Worm (Caenorhabditis elegans) whole organism, L2 larva: ENCODE results near the gene erfa-1.

Experiments
- C34F6.9 ChIP-seq: fragments of 150-350 bp; optimal IDR thresholded peaks from 2 replicates; lab custom pipeline; 2014; ENCODE audit warnings: missing biosample characterization, missing genetic modification characterization
- F13H6.1 ChIP-seq: sonication (generic microtip); optimal IDR thresholded peaks from 2 replicates; lab custom pipeline; 2016; ENCODE audit warnings: missing genetic modification characterization, missing compliant biosample characterization
- aly-2 ChIP-seq: fragments of 150-350 bp; optimal IDR thresholded peaks from 2 replicates; lab custom pipeline; 2014; ENCODE audit warnings: missing biosample characterization, missing genetic modification characterization
- ama-1 ChIP-seq: fragments of 150-350 bp; optimal IDR thresholded peaks from 2 replicates; lab custom pipeline; 2018; ENCODE audit warnings: inconsistent platforms
- ceh-16 ChIP-seq: fragments of 150-350 bp; optimal IDR thresholded peaks from 2 replicates; lab custom pipeline; 2014; ENCODE audit warnings: missing biosample characterization, missing genetic modification characterization
- ceh-82 ChIP-seq: fragments of 150-350 bp; optimal IDR thresholded peaks from 2 replicates; lab custom pipeline; 2014; ENCODE audit warnings: missing biosample characterization, missing genetic modification characterization
- crh-2 ChIP-seq: sonication (generic microtip); optimal IDR thresholded peaks from 2 replicates; lab custom pipeline; 2017; ENCODE audit warnings: missing biosample characterization, missing genetic modification characterization
- dmd-4 ChIP-seq: sonication (generic microtip); optimal IDR thresholded peaks from 2 replicates; lab custom pipeline; 2017; ENCODE audit warnings: missing biosample characterization, missing genetic modification characterization
- egl-27 ChIP-seq: sonication (generic microtip); optimal IDR thresholded peaks from 3 replicates; lab custom pipeline; 2017; ENCODE audit warnings: missing biosample characterization, missing genetic modification reagents, missing genetic modification characterization
- elt-1 ChIP-seq: fragments of 150-350 bp; optimal IDR thresholded peaks from 2 replicates; lab custom pipeline; 2014; ENCODE audit warnings: missing biosample characterization, missing genetic modification characterization
- elt-3 ChIP-seq: sonication (generic microtip); optimal IDR thresholded peaks from 2 replicates; lab custom pipeline; 2017; ENCODE audit warnings: missing biosample characterization, missing genetic modification characterization
- fos-1 ChIP-seq: fragments of 150-350 bp; optimal IDR thresholded peaks from 2 replicates; lab custom pipeline; 2014; ENCODE audit warnings: missing biosample characterization, missing genetic modification characterization
- gmeb-1 ChIP-seq: fragments of 150-350 bp; optimal IDR thresholded peaks from 2 replicates; lab custom pipeline; 2014; ENCODE audit warnings: missing biosample characterization, missing genetic modification characterization
- lin-11 ChIP-seq: fragments of 150-350 bp; sonication (generic microtip); optimal IDR thresholded peaks from 2 replicates; lab custom pipeline; 2014; ENCODE audit warnings: missing biosample characterization, missing genetic modification characterization, inconsistent platforms, mixed read lengths
- lin-13 ChIP-seq: fragments of 150-350 bp; optimal IDR thresholded peaks from 2 replicates; lab custom pipeline; 2014; ENCODE audit warnings: missing biosample characterization, missing genetic modification reagents, missing genetic modification characterization
- lsy-2 ChIP-seq, 2 experiments: fragments of 150-350 bp in 1 of 2; sonication (generic microtip) in 1 of 2; optimal IDR thresholded peaks; 2 replicates each; lab custom pipeline; 2014 to 2017; ENCODE audit warnings: missing biosample characterization in 2 of 2, missing genetic modification characterization in 2 of 2
- mab-5 ChIP-seq: fragments of 150-350 bp; optimal IDR thresholded peaks from 2 replicates; lab custom pipeline; 2014; ENCODE audit warnings: missing biosample characterization, missing genetic modification characterization
- mbf-1 ChIP-seq: sonication (generic microtip); optimal IDR thresholded peaks from 2 replicates; lab custom pipeline; 2017; ENCODE audit warnings: missing biosample characterization, missing genetic modification characterization
- mdl-1 ChIP-seq, 2 experiments: fragments of 150-350 bp in 1 of 2; sonication (generic microtip) in 1 of 2; optimal IDR thresholded peaks; 2 replicates each; lab custom pipeline; 2017; ENCODE audit warnings: missing biosample characterization in 2 of 2, missing genetic modification characterization in 2 of 2
- nhr-10 ChIP-seq: sonication (generic microtip); optimal IDR thresholded peaks from 2 replicates; lab custom pipeline; 2017; ENCODE audit warnings: missing biosample characterization, missing genetic modification characterization
- nhr-11 ChIP-seq: fragments of 150-350 bp; optimal IDR thresholded peaks from 2 replicates; lab custom pipeline; 2014; ENCODE audit warnings: missing biosample characterization, missing genetic modification characterization
- nhr-12 ChIP-seq: fragments of 150-350 bp; optimal IDR thresholded peaks from 2 replicates; lab custom pipeline; 2014; ENCODE audit warnings: missing biosample characterization, missing genetic modification characterization
- nhr-129 ChIP-seq: fragments of 150-350 bp; optimal IDR thresholded peaks from 2 replicates; lab custom pipeline; 2014; ENCODE audit warnings: missing biosample characterization, missing genetic modification characterization
- nhr-21 ChIP-seq: fragments of 150-350 bp; optimal IDR thresholded peaks from 2 replicates; lab custom pipeline; 2014; ENCODE audit warnings: missing biosample characterization, missing genetic modification characterization
- nhr-237 ChIP-seq: fragments of 150-350 bp; optimal IDR thresholded peaks from 2 replicates; lab custom pipeline; 2014; ENCODE audit warnings: missing biosample characterization, missing genetic modification characterization
- nhr-25 ChIP-seq: fragments of 150-350 bp; sonication (generic microtip); optimal IDR thresholded peaks from 3 replicates; lab custom pipeline; 2014; ENCODE audit warnings: missing biosample characterization, missing genetic modification characterization
- nhr-6 ChIP-seq: fragments of 150-350 bp; optimal IDR thresholded peaks from 2 replicates; lab custom pipeline; 2014; ENCODE audit warnings: missing biosample characterization, missing genetic modification characterization
- sem-4 ChIP-seq: fragments of 150-350 bp; optimal IDR thresholded peaks from 2 replicates; lab custom pipeline; 2014; ENCODE audit warnings: missing biosample characterization, missing genetic modification reagents, missing genetic modification characterization
- sma-9 ChIP-seq, 2 experiments: fragments of 150-350 bp in 1 of 2; sonication (generic microtip) in 1 of 2; optimal IDR thresholded peaks; 2 replicates each; lab custom pipeline; 2014 to 2016; ENCODE audit warnings: missing genetic modification characterization in 2 of 2, mild to moderate bottlenecking in 1 of 2, missing biosample characterization in 1 of 2, missing compliant biosample characterization in 1 of 2, missing genetic modification reagents in 1 of 2, moderate library complexity in 1 of 2
- snpc-4 ChIP-seq: fragments of 150-350 bp; optimal IDR thresholded peaks from 2 replicates; lab custom pipeline; 2014; ENCODE audit warnings: missing biosample characterization, missing genetic modification characterization
- unc-39 ChIP-seq: fragments of 150-350 bp; optimal IDR thresholded peaks from 2 replicates; lab custom pipeline; 2014; ENCODE audit warnings: missing biosample characterization, missing genetic modification characterization
- unc-55 ChIP-seq: fragments of 150-350 bp; sonication (generic microtip); optimal IDR thresholded peaks from 3 replicates; lab custom pipeline; 2014; ENCODE audit warnings: missing biosample characterization, missing genetic modification reagents, missing genetic modification characterization
- unc-62 ChIP-seq: fragments of 150-350 bp; optimal IDR thresholded peaks from 2 replicates; lab custom pipeline; 2014; ENCODE audit warnings: missing biosample characterization, missing genetic modification reagents, missing genetic modification characterization
- zag-1 ChIP-seq: fragments of 150-350 bp; optimal IDR thresholded peaks from 2 replicates; lab custom pipeline; 2014; ENCODE audit warnings: missing biosample characterization, missing genetic modification characterization
- ztf-4 ChIP-seq: fragments of 150-350 bp; optimal IDR thresholded peaks from 2 replicates; lab custom pipeline; 2014; ENCODE audit warnings: missing biosample characterization, missing genetic modification characterization

erfa-1 gene

DNA sequence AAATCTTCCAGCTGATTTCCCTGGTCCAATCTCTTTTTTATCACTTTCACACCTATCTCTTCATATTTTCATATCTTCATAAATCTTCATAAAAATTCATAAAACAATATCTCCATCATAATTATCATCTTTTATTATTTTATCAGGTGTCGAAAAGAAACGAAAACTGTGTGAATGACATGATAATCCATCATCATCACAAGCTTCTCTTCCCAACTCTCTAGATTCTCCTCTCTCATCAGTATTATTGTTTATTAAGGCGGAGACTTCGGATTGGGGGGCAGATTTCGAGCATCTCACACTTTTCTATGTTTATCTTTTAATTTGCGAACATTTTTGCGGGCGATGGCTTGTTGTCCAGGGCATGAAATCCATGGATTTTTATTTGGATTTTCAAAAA is 30.3 kb downstream of the erfa-1 start:
- TF ChIP-seq nhr-11 (tag; lab: Kevin White, UChicago) (no peak), unc-62 (GFP tag; lab: Kevin White, UChicago) (no peak), nhr-237 (tag; lab: Kevin White, UChicago) (no peak), elt-3 (tag; lab: Kevin White, UChicago) (no peak), ztf-4 (tag; lab: Kevin White, UChicago) (no peak), fos-1 (tag; lab: Kevin White, UChicago) (no peak), zag-1 (no peak), elt-1 (tag; lab: Kevin White, UChicago) (no peak), nhr-10 (tag; lab: Kevin White, UChicago) (no peak), mdl-1 (tag; optimal IDR thresholded peaks at IDR 0.05; lab: Kevin White, UChicago) (no peak), mbf-1 (tag; lab: Kevin White, UChicago) (no peak), dmd-4 (tag; lab: Kevin White, UChicago) (no peak), unc-55 (GFP tag; lab: Kevin White, UChicago) (no peak), unc-39 (no peak)
- TF ChIP-seq, all 48 proteins: peak for 0

DNA sequence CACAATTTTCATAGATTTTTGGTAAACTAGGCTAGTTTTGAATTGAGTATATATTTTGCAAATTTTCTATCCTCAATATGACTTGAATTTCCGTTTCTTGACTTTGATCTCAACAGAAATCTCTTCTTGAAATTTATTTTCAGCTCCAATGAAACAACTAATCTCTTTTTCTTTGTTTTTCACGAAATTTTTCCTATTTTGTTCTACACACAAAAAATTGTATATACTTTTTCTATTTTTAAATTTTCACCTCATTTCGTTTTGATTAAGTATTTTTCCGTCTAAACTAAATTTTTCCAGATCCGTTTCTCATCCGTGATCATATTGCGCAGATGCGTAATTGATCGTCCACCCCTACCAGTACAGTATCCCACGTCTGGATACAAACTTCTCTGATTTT is 30.8 kb downstream of the erfa-1 start, which contains the start of gene unc-83:
Gene unc-83 (plus strand): TSS at position 301 of the 400 bp plus-strand sequence.
- TF ChIP-seq nhr-10 (tag; lab: Kevin White, UChicago), result no peak
- no peak for TF ChIP-seq crh-2 (tag; lab: Kevin White, UChicago)
- no peak for TF ChIP-seq nhr-21 (tag; lab: Kevin White, UChicago)
- no peak for TF ChIP-seq ceh-16
- TF ChIP-seq nhr-12 (tag; lab: Kevin White, UChicago), result no peak
- no peak for TF ChIP-seq lsy-2 (tag; optimal IDR thresholded peaks at IDR 0.05; lab: Kevin White, UChicago)

- TF ChIP-seq nhr-11 (tag; lab: Kevin White, UChicago), result no peak
- TF ChIP-seq sma-9 (GFP tag; optimal IDR thresholded peaks at IDR 0.05; lab: Kevin White, UChicago), result peak; percentile 14
- TF ChIP-seq sma-9 (tag; optimal IDR thresholded peaks at IDR 0.05; lab: Kevin White, UChicago), result no peak
- TF ChIP-seq egl-27 (tag; lab: Kevin White, UChicago), result no peak
- peak; percentile 2 for TF ChIP-seq F13H6.1
- TF ChIP-seq sem-4 (tag; lab: Kevin White, UChicago), result no peak
- no peak for TF ChIP-seq lin-11 (tag; lab: Kevin White, UChicago)
- no peak for TF ChIP-seq nhr-25
- TF ChIP-seq nhr-237 (tag; lab: Kevin White, UChicago), result no peak
- no peak for TF ChIP-seq gmeb-1 (tag; lab: Kevin White, UChicago)
- TF ChIP-seq zag-1, result no peak
- no peak for TF ChIP-seq elt-1 (tag; lab: Kevin White, UChicago)
- peak; percentile 14 for TF ChIP-seq nhr-129 (tag; lab: Kevin White, UChicago)
- no peak for TF ChIP-seq mab-5 (tag; lab: Kevin White, UChicago)
- no peak for TF ChIP-seq aly-2 (tag; lab: Kevin White, UChicago)
Observed at ce11 chrV:6467676-6468075, 33.7 kb downstream of the erfa-1 start.

ce11 chrV:6471208-6471607 is 37.3 kb downstream of the erfa-1 start:
- TF ChIP-seq egl-27 (tag; lab: Kevin White, UChicago), result no peak
- TF ChIP-seq unc-55 (GFP tag; lab: Kevin White, UChicago), result peak; percentile 47
- TF ChIP-seq mab-5 (tag; lab: Kevin White, UChicago), result peak; percentile 13
- TF ChIP-seq nhr-6 (tag; lab: Kevin White, UChicago), result no peak

ce11 chrV:6476026-6476425 is 42.1 kb downstream of the erfa-1 start:
- no peak for TF ChIP-seq ama-1
- peak; percentile 89 for TF ChIP-seq fos-1 (tag; lab: Kevin White, UChicago)

DNA sequence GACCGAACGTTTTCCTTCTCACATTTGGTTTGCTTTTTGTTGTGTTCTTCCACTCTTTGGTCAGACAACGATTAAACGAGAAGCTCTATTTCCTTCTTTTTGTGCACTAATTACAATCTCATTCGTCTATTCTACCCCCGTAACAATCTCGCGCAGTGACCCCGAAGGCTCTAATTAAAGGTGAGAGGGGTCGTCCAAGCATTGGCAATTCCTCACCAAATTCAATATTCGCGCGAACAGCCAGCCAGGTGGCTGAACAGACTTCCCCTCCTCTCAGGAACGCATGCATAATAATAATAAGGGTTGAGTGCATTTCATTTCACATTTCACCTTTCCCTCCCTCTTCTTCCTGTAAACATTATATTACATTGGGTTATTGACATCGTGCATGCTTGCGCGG is 51.2 kb downstream of the erfa-1 start:
- TF ChIP-seq ceh-82 (tag; lab: Kevin White, UChicago) (no peak), dmd-4 (tag; lab: Kevin White, UChicago) (no peak), egl-27 (tag; lab: Kevin White, UChicago) (no peak), lin-13 (no peak), aly-2 (tag; lab: Kevin White, UChicago) (no peak), gmeb-1 (tag; lab: Kevin White, UChicago) (no peak), nhr-10 (tag; lab: Kevin White, UChicago) (no peak), ztf-4 (tag; lab: Kevin White, UChicago) (no peak), elt-1 (tag; lab: Kevin White, UChicago) (no peak), snpc-4 (tag; lab: Kevin White, UChicago) (no peak), C34F6.9 (tag; lab: Kevin White, UChicago) (no peak), unc-62 (GFP tag; lab: Kevin White, UChicago) (no peak), unc-55 (GFP tag; lab: Kevin White, UChicago) (no peak)
